Fruit fly (Drosophila melanogaster): Measurements from ENCODE around the gene Ddrgk1.
A peak's percentile ranks its signal among the peaks of the same experiment; 100 is the strongest.

DNA sequence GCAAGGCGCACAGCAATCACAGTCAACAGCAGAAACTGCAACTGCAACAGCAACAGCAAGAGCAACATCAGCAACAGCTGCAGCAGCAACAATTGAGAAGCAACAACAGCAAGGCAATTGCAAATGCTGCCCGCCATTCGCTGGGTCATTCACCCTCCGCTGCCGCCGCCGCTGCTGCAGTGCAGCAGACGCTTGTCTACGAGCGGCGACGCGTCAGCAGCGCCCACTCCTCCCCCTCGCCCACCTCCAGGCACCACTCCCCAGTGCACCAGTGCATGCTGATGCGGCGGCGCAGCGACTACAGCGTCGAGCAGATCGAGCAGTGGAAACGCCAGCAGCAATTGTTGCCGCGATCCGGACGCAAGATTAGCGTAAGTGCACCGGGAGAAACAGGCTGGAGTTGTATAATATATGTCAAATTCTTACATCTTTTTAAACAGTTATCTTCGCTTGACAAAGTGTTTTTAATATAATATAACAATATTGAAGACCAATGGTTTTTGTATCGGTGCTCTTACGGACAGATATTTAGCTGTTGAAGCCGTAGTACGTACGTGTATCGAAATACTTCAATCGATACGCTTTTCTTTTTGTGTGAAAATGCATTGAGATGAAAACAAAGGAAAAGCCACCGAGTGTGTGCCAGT lies 9.1 kb upstream of the Ddrgk1 start:
- peak; percentile 70 for TF ChIP-seq CG12605 (GFP tag; IDR thresholded peaks at IDR 0.05)
- peak; percentile 90 for TF ChIP-seq CG4496 (GFP tag; IDR thresholded peaks at IDR 0.05)
- TF ChIP-seq CG9948 (tag; optimal IDR thresholded peaks at IDR 0.05) = peak; percentile 69
- peak; percentile 80 for TF ChIP-seq CG32121 (GFP tag; IDR thresholded peaks at IDR 0.05)
